Fruit fly (Drosophila melanogaster) whole organism, embryonic: ENCODE data around the gene CG1074.

Source experiments
- ATbp ChIP-seq: fragments of 200-800 bp; sonication (Bioruptor generic); optimal IDR thresholded peaks from 2 replicates; lab custom pipeline; 2017; ENCODE audit warnings: missing biosample characterization, mild to moderate bottlenecking, missing genetic modification characterization, missing genetic modification reagents
- Adf1 ChIP-seq: fragments of 200-800 bp; sonication (Bioruptor generic); IDR thresholded peaks from 2 replicates; pipeline ENCODE4 v1.3.6; 2022; ENCODE audit warnings: missing biosample characterization, missing genetic modification characterization
- Antp ChIP-seq: fragments of 200-800 bp; sonication (Bioruptor generic); optimal IDR thresholded peaks from 3 replicates; lab custom pipeline; 2016; ENCODE audit warnings: missing biosample characterization, missing genetic modification characterization
- CG12942 ChIP-seq: fragments of 200-800 bp; sonication (Bioruptor generic); optimal IDR thresholded peaks from 3 replicates; lab custom pipeline; 2016; ENCODE audit warnings: missing biosample characterization, missing genetic modification characterization
- CG13123 ChIP-seq: fragments of 200-800 bp; sonication (Bioruptor generic); optimal IDR thresholded peaks from 2 replicates; lab custom pipeline; 2016; ENCODE audit warnings: missing biosample characterization, missing genetic modification characterization
- CG13287 ChIP-seq: fragments of 200-800 bp; sonication (Bioruptor generic); IDR thresholded peaks from 2 replicates; pipeline ENCODE4 v1.3.6; 2022; ENCODE audit warnings: missing biosample characterization, missing genetic modification characterization; ENCODE audit not compliant: partially characterized antibody
- CG13296 ChIP-seq: fragments of 200-800 bp; sonication (Bioruptor generic); optimal IDR thresholded peaks from 3 replicates; lab custom pipeline; 2018; ENCODE audit warnings: missing biosample characterization, mild to moderate bottlenecking, missing genetic modification characterization
- CG18262 ChIP-seq: fragments of 200-800 bp; optimal IDR thresholded peaks from 3 replicates; lab custom pipeline; 2019; ENCODE audit warnings: missing biosample characterization, mild to moderate bottlenecking, missing genetic modification characterization, moderate library complexity
- CG18764 ChIP-seq: fragments of 200-800 bp; sonication (Bioruptor generic); optimal IDR thresholded peaks from 3 replicates; lab custom pipeline; 2016; ENCODE audit warnings: missing biosample characterization, missing genetic modification characterization
- CG31441 ChIP-seq: fragments of 200-800 bp; sonication (Bioruptor generic); IDR thresholded peaks from 2 replicates; pipeline ENCODE4 v1.3.6; 2022; ENCODE audit warnings: missing biosample characterization, missing genetic modification characterization
- CG42726 ChIP-seq: fragments of 200-800 bp; sonication (Bioruptor generic); IDR thresholded peaks from 2 replicates; pipeline ENCODE4 v1.3.6; 2022; ENCODE audit warnings: missing biosample characterization, missing genetic modification characterization; ENCODE audit not compliant: partially characterized antibody
- CG6689 ChIP-seq: fragments of 200-800 bp; sonication (Bioruptor generic); IDR thresholded peaks from 2 replicates; pipeline ENCODE4 v1.3.6; 2022; ENCODE audit warnings: missing biosample characterization, missing genetic modification characterization
- CG6765 ChIP-seq: fragments of 200-800 bp; sonication (Bioruptor generic); optimal IDR thresholded peaks from 3 replicates; lab custom pipeline; 2017; ENCODE audit warnings: missing biosample characterization, mild to moderate bottlenecking, missing genetic modification characterization
- CG6791 ChIP-seq: fragments of 200-800 bp; sonication (Bioruptor generic); IDR thresholded peaks from 3 replicates; pipeline ENCODE4 v1.3.6; 2022; ENCODE audit warnings: missing biosample characterization, missing genetic modification characterization; ENCODE audit not compliant: partially characterized antibody
- CG7786 ChIP-seq: fragments of 200-800 bp; sonication (Bioruptor generic); optimal IDR thresholded peaks from 2 replicates; lab custom pipeline; 2016; ENCODE audit warnings: missing biosample characterization, missing genetic modification characterization
- CG8765 ChIP-seq: fragments of 200-800 bp; sonication (Bioruptor generic); IDR thresholded peaks from 2 replicates; pipeline ENCODE4 v1.3.6; 2022; ENCODE audit warnings: missing biosample characterization, missing genetic modification characterization
- CG9876 ChIP-seq: fragments of 200-800 bp; sonication (Bioruptor generic); optimal IDR thresholded peaks from 2 replicates; lab custom pipeline; 2016; ENCODE audit warnings: missing biosample characterization, missing genetic modification characterization
- Camta ChIP-seq: fragments of 200-800 bp; sonication (Bioruptor generic); optimal IDR thresholded peaks from 2 replicates; lab custom pipeline; 2016; ENCODE audit warnings: missing biosample characterization, missing genetic modification characterization
- D19A ChIP-seq: fragments of 200-800 bp; optimal IDR thresholded peaks from 3 replicates; lab custom pipeline; 2019; ENCODE audit warnings: missing biosample characterization, mild to moderate bottlenecking, missing genetic modification characterization, moderate library complexity
- Drgx ChIP-seq: fragments of 200-800 bp; sonication (Bioruptor generic); IDR thresholded peaks from 2 replicates; pipeline ENCODE4 v1.3.6; 2022; ENCODE audit warnings: missing biosample characterization, missing genetic modification characterization
- HLH4C ChIP-seq: fragments of 200-800 bp; sonication (Bioruptor generic); IDR thresholded peaks from 3 replicates; pipeline ENCODE4 v1.3.6; 2022; ENCODE audit warnings: missing biosample characterization, missing genetic modification characterization; ENCODE audit not compliant: partially characterized antibody
- HLH54F ChIP-seq: fragments of 200-800 bp; sonication (Bioruptor generic); optimal IDR thresholded peaks from 3 replicates; lab custom pipeline; 2016; ENCODE audit warnings: missing biosample characterization, missing genetic modification characterization
- Hr3 ChIP-seq: fragments of 200-800 bp; sonication (Bioruptor generic); optimal IDR thresholded peaks from 3 replicates; lab custom pipeline; 2016; ENCODE audit warnings: missing biosample characterization, missing genetic modification characterization
- Stat92E ChIP-seq, 3 experiments: fragments of >200 bp in 2 of 3; fragments of 200-800 bp in 1 of 3; sonication (Bioruptor generic) in 1 of 3; optimal IDR thresholded peaks; 2 replicates each; lab custom pipeline; 2017 to 2019; ENCODE audit warnings: missing biosample characterization in 3 of 3, missing genetic modification characterization in 3 of 3, mild to moderate bottlenecking in 1 of 3, moderate library complexity in 1 of 3
- Vsx1 ChIP-seq: fragments of 200-800 bp; sonication (Bioruptor generic); optimal IDR thresholded peaks from 2 replicates; lab custom pipeline; 2017; ENCODE audit warnings: missing biosample characterization, mild to moderate bottlenecking, missing genetic modification characterization, missing genetic modification reagents
- Xbp1 ChIP-seq: fragments of 200-800 bp; sonication (Bioruptor generic); optimal IDR thresholded peaks from 3 replicates; lab custom pipeline; 2016; ENCODE audit warnings: missing biosample characterization, mild to moderate bottlenecking, missing genetic modification characterization
- Xrp1 ChIP-seq: fragments of 200-800 bp; sonication (Bioruptor generic); IDR thresholded peaks from 2 replicates; pipeline ENCODE4 v1.3.6; 2022; ENCODE audit warnings: missing biosample characterization, missing genetic modification characterization
- al ChIP-seq: fragments of 200-800 bp; sonication (Bioruptor generic); IDR thresholded peaks from 2 replicates; pipeline ENCODE4 v1.3.6; 2022; ENCODE audit warnings: missing biosample characterization, missing genetic modification characterization
- ara ChIP-seq: fragments of 200-800 bp; sonication (Bioruptor generic); IDR thresholded peaks from 2 replicates; pipeline ENCODE4 v1.3.6; 2022; ENCODE audit warnings: missing biosample characterization, missing genetic modification characterization
- bigmax ChIP-seq: fragments of 200-800 bp; sonication (Bioruptor generic); optimal IDR thresholded peaks from 2 replicates; lab custom pipeline; 2018; ENCODE audit warnings: missing biosample characterization, mild to moderate bottlenecking, missing genetic modification characterization
- btn ChIP-seq: fragments of 200-800 bp; sonication (Bioruptor generic); optimal IDR thresholded peaks from 2 replicates; lab custom pipeline; 2016; ENCODE audit warnings: missing biosample characterization, missing genetic modification characterization
- caup ChIP-seq: fragments of 200-800 bp; sonication (Bioruptor generic); optimal IDR thresholded peaks from 3 replicates; lab custom pipeline; 2017; ENCODE audit warnings: missing biosample characterization, mild to moderate bottlenecking, missing genetic modification characterization, moderate library complexity; ENCODE audit not compliant: severe bottlenecking
- dati ChIP-seq: fragments of 200-800 bp; sonication (Bioruptor generic); IDR thresholded peaks from 2 replicates; pipeline ENCODE4 v1.3.6; 2022; ENCODE audit warnings: missing biosample characterization, missing genetic modification characterization
- dm ChIP-seq: fragments of 200-800 bp; sonication (Bioruptor generic); optimal IDR thresholded peaks from 3 replicates; lab custom pipeline; 2016; ENCODE audit warnings: missing biosample characterization, missing genetic modification characterization
- emc ChIP-seq: fragments of 200-800 bp; sonication (Bioruptor generic); optimal IDR thresholded peaks from 2 replicates; lab custom pipeline; 2016; ENCODE audit warnings: missing biosample characterization, missing genetic modification characterization
- fru ChIP-seq: fragments of >200 bp; optimal IDR thresholded peaks from 2 replicates; lab custom pipeline; 2017
- hbn ChIP-seq: fragments of 200-800 bp; sonication (Bioruptor generic); IDR thresholded peaks from 2 replicates; pipeline ENCODE4 v1.3.6; 2022; ENCODE audit warnings: missing biosample characterization, missing genetic modification characterization; ENCODE audit not compliant: partially characterized antibody
- kah ChIP-seq: fragments of 200-800 bp; sonication (Bioruptor generic); optimal IDR thresholded peaks from 2 replicates; lab custom pipeline; 2018; ENCODE audit warnings: missing biosample characterization, mild to moderate bottlenecking, missing genetic modification characterization
- ken ChIP-seq: fragments of 200-800 bp; sonication (Bioruptor generic); IDR thresholded peaks from 3 replicates; pipeline ENCODE4 v1.3.6; 2022; ENCODE audit warnings: missing biosample characterization, missing genetic modification characterization
- maf-S ChIP-seq: fragments of 200-800 bp; sonication (Bioruptor generic); optimal IDR thresholded peaks from 2 replicates; lab custom pipeline; 2016; ENCODE audit warnings: missing biosample characterization, missing genetic modification characterization
- oc ChIP-seq: fragments of 200-800 bp; sonication (Bioruptor generic); optimal IDR thresholded peaks from 2 replicates; lab custom pipeline; 2018; ENCODE audit warnings: missing biosample characterization, mild to moderate bottlenecking, missing genetic modification characterization, moderate library complexity
- pros ChIP-seq: fragments of 200-800 bp; sonication (Bioruptor generic); optimal IDR thresholded peaks from 3 replicates; lab custom pipeline; 2019; ENCODE audit warnings: missing biosample characterization, mild to moderate bottlenecking, missing genetic modification characterization, moderate library complexity
- rib ChIP-seq: fragments of 200-800 bp; sonication (Bioruptor generic); IDR thresholded peaks from 2 replicates; pipeline ENCODE4 v1.3.6; 2022; ENCODE audit warnings: missing biosample characterization, missing genetic modification characterization
- salm ChIP-seq: fragments of 200-800 bp; sonication (Bioruptor generic); optimal IDR thresholded peaks from 2 replicates; lab custom pipeline; 2018; ENCODE audit warnings: missing biosample characterization, mild to moderate bottlenecking, missing genetic modification characterization
- shn ChIP-seq: fragments of 200-800 bp; sonication (Bioruptor generic); optimal IDR thresholded peaks from 3 replicates; lab custom pipeline; 2016; ENCODE audit warnings: missing biosample characterization, missing genetic modification characterization
- ttk ChIP-seq: fragments of 200-800 bp; sonication (Bioruptor generic); IDR thresholded peaks from 2 replicates; pipeline ENCODE4 v2.1.2; 2022; ENCODE audit warnings: missing biosample characterization, missing genetic modification characterization
- tup ChIP-seq: fragments of 200-800 bp; sonication (Bioruptor generic); optimal IDR thresholded peaks from 2 replicates; lab custom pipeline; 2016; ENCODE audit warnings: missing biosample characterization, mild to moderate bottlenecking, missing genetic modification characterization, moderate library complexity
- vnd ChIP-seq: fragments of 200-800 bp; sonication (Bioruptor generic); IDR thresholded peaks from 3 replicates; pipeline ENCODE4 v1.3.6; 2022; ENCODE audit warnings: missing biosample characterization, missing genetic modification characterization; ENCODE audit not compliant: partially characterized antibody

The CG1074 gene

DNA sequence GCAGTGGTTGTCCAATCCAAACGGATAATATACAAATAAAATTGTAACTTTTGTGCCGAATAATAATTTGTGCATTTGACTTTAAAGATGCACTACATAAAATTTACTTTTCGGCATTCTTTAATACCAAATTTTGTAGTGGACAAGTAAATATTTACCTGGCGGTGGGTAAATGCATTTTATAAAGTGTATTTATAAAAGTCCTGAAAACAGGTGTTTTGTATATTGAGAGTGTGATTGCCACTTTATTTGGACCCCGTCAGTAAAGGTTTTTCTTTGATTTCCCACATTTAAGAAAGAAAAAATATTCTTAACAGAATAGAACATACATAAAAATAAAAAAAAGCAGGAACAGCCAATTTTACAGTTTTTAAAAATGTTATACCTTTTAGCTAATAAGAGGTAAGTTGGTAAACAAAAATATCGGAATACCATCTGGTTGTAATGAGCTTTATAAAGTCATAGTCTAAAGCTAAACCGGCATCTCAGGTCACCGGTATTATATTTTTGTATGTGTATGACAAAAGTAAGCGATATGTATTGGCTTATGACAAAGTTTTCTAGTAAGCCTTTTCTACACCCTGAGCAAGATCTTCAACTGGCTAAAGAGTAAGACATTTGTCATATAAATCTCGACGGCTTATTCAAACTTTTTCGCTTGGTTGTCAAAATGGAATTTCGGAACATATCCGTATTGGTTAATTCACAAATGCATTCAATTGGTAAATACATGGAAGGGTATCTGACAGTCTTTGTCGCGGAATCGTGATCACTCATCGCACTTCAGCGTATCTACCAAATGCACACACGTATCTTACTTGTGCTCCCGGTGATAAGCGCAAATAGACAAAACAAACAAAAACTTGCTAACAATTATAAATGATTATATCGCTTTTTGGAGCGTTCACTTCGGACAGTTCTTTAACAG is 38.8 kb upstream of the CG1074 start (continued):
- TF ChIP-seq vnd (GFP tag; lab: Robert Waterston, UW) (no peak), CG8765 (GFP tag; lab: Robert Waterston, UW) (peak; percentile 23; the same call in 1 of the 2 replicates), Vsx1 (GFP tag; lab: Kevin White, UChicago) (peak; percentile 9), caup (GFP tag; lab: Kevin White, UChicago) (peak; percentile 87), HLH4C (GFP tag; lab: Robert Waterston, UW) (no peak), btn (peak; percentile 82), CG7786 (GFP tag; lab: Kevin White, UChicago) (peak; percentile 92), Adf1 (GFP tag; lab: Robert Waterston, UW) (peak; percentile 53), kah (GFP tag; lab: Kevin White, UChicago) (peak; percentile 57), pros (no peak), Camta (peak; percentile 79), hbn (no peak), bigmax (GFP tag; lab: Kevin White, UChicago) (no peak), CG9876 (peak; percentile 81), Drgx (GFP tag; lab: Robert Waterston, UW) (peak; percentile 95), ken (peak; percentile 86), Hr3 (GFP tag; lab: Kevin White, UChicago) (peak; percentile 76), fru (no peak), CG13296 (GFP tag; lab: Kevin White, UChicago) (peak; percentile 75), tup (GFP tag; lab: Kevin White, UChicago) (peak; percentile 66), HLH54F (GFP tag; lab: Kevin White, UChicago) (peak; percentile 88), dm (GFP tag; lab: Kevin White, UChicago) (peak; percentile 65), al (GFP tag; lab: Robert Waterston, UW) (peak; percentile 80; the same call in 1 of the 2 replicates), CG18262 (tag; lab: Kevin White, UChicago) (peak; percentile 89), CG18764 (peak; percentile 67), CG12942 (peak; percentile 66), dati (GFP tag; lab: Robert Waterston, UW) (peak; percentile 55; the same call in 1 of the 2 replicates), CG31441 (GFP tag; lab: Robert Waterston, UW) (peak; percentile 91), CG6689 (GFP tag; lab: Robert Waterston, UW) (peak; percentile 86), oc (tag; lab: Kevin White, UChicago) (peak; percentile 84), Stat92E (GFP tag; optimal IDR thresholded peaks at IDR 0.05; lab: Kevin White, UChicago) (no peak), rib (peak; percentile 69), CG6765 (GFP tag; lab: Kevin White, UChicago) (peak; percentile 60), salm (peak; percentile 87), CG13287 (0 out of 2 replicates have a peak, but pooled peaks have one; percentile 16), Antp (GFP tag; lab: Kevin White, UChicago) (peak; percentile 90), ttk (peak; percentile 85), maf-S (peak; percentile 76), ara (peak; percentile 76; the same call in 1 of the 2 replicates), CG13123 (GFP tag; lab: Kevin White, UChicago) (peak; percentile 74), emc (peak; percentile 73), Xrp1 (GFP tag; lab: Robert Waterston, UW) (peak; percentile 84), CG42726 (GFP tag; lab: Robert Waterston, UW) (no peak), Xbp1 (GFP tag; lab: Kevin White, UChicago) (peak; percentile 87), CG6791 (GFP tag; lab: Robert Waterston, UW) (no peak), shn (GFP tag; lab: Kevin White, UChicago) (peak; percentile 69), D19A (tag; lab: Kevin White, UChicago) (peak; percentile 99), ATbp (GFP tag; lab: Kevin White, UChicago) (peak; percentile 86)
